Worm (Caenorhabditis elegans) whole organism, L1 larva: ENCODE results near the gene T08E11.1.

Experiments used
- C04F5.9 ChIP-seq: sonication (generic microtip); optimal IDR thresholded peaks from 2 replicates; lab custom pipeline; 2016; ENCODE audit warnings: missing genetic modification characterization, missing compliant biosample characterization
- F16B12.6 ChIP-seq: fragments of 150-350 bp; optimal IDR thresholded peaks from 2 replicates; lab custom pipeline; 2014; ENCODE audit warnings: missing biosample characterization, missing genetic modification characterization
- ama-1 ChIP-seq: fragments of 150-350 bp; optimal IDR thresholded peaks from 2 replicates; lab custom pipeline; 2014
- ceh-82 ChIP-seq, 3 experiments: fragments of 150-350 bp in 1 of 3; sonication (generic microtip) in 2 of 3; optimal IDR thresholded peaks; 2 replicates each; lab custom pipeline; 2014 to 2017; ENCODE audit warnings: missing biosample characterization in 3 of 3, missing genetic modification characterization in 3 of 3
- ceh-88 ChIP-seq: fragments of 200-800 bp; sonication (Bioruptor generic); IDR thresholded peaks from 2 replicates; pipeline ENCODE4 v1.3.6; 2022; ENCODE audit warnings: missing genetic modification characterization, missing compliant biosample characterization
- ceh-90 ChIP-seq: sonication (generic microtip); optimal IDR thresholded peaks from 2 replicates; lab custom pipeline; 2016; ENCODE audit warnings: missing genetic modification characterization, missing compliant biosample characterization
- dpl-1 ChIP-seq, 3 experiments: fragments of 150-350 bp in 2 of 3; sonication (generic microtip) in 1 of 3; optimal IDR thresholded peaks; 2 replicates each; lab custom pipeline; 2014 to 2017; ENCODE audit warnings: missing biosample characterization in 3 of 3, missing genetic modification characterization in 3 of 3, missing genetic modification reagents in 3 of 3
- dsc-1 ChIP-seq: sonication (generic microtip); optimal IDR thresholded peaks from 2 replicates; lab custom pipeline; 2016; ENCODE audit warnings: mild to moderate bottlenecking, missing genetic modification characterization, missing compliant biosample characterization
- efl-1 ChIP-seq, 4 experiments: fragments of 150-350 bp; optimal IDR thresholded peaks in 3 of 4; peaks in 1 of 4; 1 replicate in 1 of 4; 2 replicates in 3 of 4; lab custom pipeline; 2014; ENCODE audit warnings: missing biosample characterization in 2 of 4, missing genetic modification characterization in 2 of 4, missing genetic modification reagents in 2 of 4
- egl-27 ChIP-seq, 2 experiments: fragments of 150-350 bp in 1 of 2; sonication (generic microtip); optimal IDR thresholded peaks; 3 replicates each; lab custom pipeline; 2017 to 2018; ENCODE audit warnings: missing biosample characterization in 2 of 2, missing genetic modification characterization in 2 of 2, missing genetic modification reagents in 2 of 2
- elt-2 ChIP-seq: sonication (generic microtip); optimal IDR thresholded peaks from 2 replicates; lab custom pipeline; 2016; ENCODE audit warnings: missing genetic modification characterization, mild to moderate bottlenecking, inconsistent platforms, missing compliant biosample characterization, missing genetic modification reagents
- ets-5 ChIP-seq: fragments of 200-800 bp; sonication (Bioruptor generic); IDR thresholded peaks from 2 replicates; pipeline ENCODE4 v1.3.6; 2022; ENCODE audit warnings: missing genetic modification characterization, missing compliant biosample characterization
- fkh-8 ChIP-seq: sonication (generic microtip); optimal IDR thresholded peaks from 2 replicates; lab custom pipeline; 2016; ENCODE audit warnings: mild to moderate bottlenecking, missing genetic modification characterization, missing compliant biosample characterization
- fos-1 ChIP-seq: fragments of 150-350 bp; optimal IDR thresholded peaks from 2 replicates; lab custom pipeline; 2014; ENCODE audit warnings: missing biosample characterization, missing genetic modification characterization
- grh-1 ChIP-seq: fragments of 200-800 bp; sonication (Bioruptor generic); IDR thresholded peaks from 2 replicates; pipeline ENCODE4 v1.3.6; 2022; ENCODE audit warnings: missing genetic modification reagents, missing genetic modification characterization, missing compliant biosample characterization
- hlh-4 ChIP-seq: sonication (generic microtip); optimal IDR thresholded peaks from 2 replicates; lab custom pipeline; 2016; ENCODE audit warnings: mild to moderate bottlenecking, missing genetic modification characterization, missing compliant biosample characterization
- hpl-2 ChIP-seq: fragments of 150-350 bp; optimal IDR thresholded peaks from 2 replicates; lab custom pipeline; 2014; ENCODE audit warnings: missing biosample characterization, missing genetic modification reagents, missing genetic modification characterization
- irx-1 ChIP-seq: sonication (generic microtip); optimal IDR thresholded peaks from 2 replicates; lab custom pipeline; 2016; ENCODE audit warnings: missing genetic modification characterization, missing compliant biosample characterization
- isw-1 ChIP-seq: fragments of 200-800 bp; sonication (Bioruptor generic); IDR thresholded peaks from 2 replicates; pipeline ENCODE4 v1.3.6; 2022; ENCODE audit warnings: missing genetic modification characterization, missing compliant biosample characterization
- lin-14 ChIP-seq: fragments of 200-800 bp; sonication (Bioruptor generic); optimal IDR thresholded peaks from 2 replicates; lab custom pipeline; 2018; ENCODE audit warnings: mild to moderate bottlenecking, missing genetic modification characterization, moderate library complexity, missing compliant biosample characterization
- lin-15B ChIP-seq: fragments of 150-350 bp; sonication (generic microtip); optimal IDR thresholded peaks from 3 replicates; lab custom pipeline; 2014; ENCODE audit warnings: missing biosample characterization, missing genetic modification characterization
- lin-35 ChIP-seq, 2 experiments: fragments of 150-350 bp; optimal IDR thresholded peaks; 2 replicates each; lab custom pipeline; 2014; ENCODE audit warnings: missing biosample characterization in 2 of 2, missing genetic modification characterization in 2 of 2, missing genetic modification reagents in 2 of 2
- lir-3 ChIP-seq: sonication (generic microtip); optimal IDR thresholded peaks from 2 replicates; lab custom pipeline; 2016; ENCODE audit warnings: mild to moderate bottlenecking, missing genetic modification characterization, moderate library complexity, missing compliant biosample characterization; ENCODE audit not compliant: poor library complexity
- lsy-2 ChIP-seq, 2 experiments: fragments of 150-350 bp; optimal IDR thresholded peaks; 2 replicates each; lab custom pipeline; 2014; ENCODE audit warnings: missing biosample characterization in 2 of 2, missing genetic modification characterization in 2 of 2
- mab-9 ChIP-seq: fragments of 200-800 bp; sonication (Bioruptor generic); IDR thresholded peaks from 2 replicates; pipeline ENCODE4 v1.3.6; 2022; ENCODE audit warnings: missing genetic modification reagents, missing genetic modification characterization, missing compliant biosample characterization
- mdl-1 ChIP-seq, 2 experiments: fragments of 150-350 bp; optimal IDR thresholded peaks; 2 replicates each; lab custom pipeline; 2014 to 2017; ENCODE audit warnings: missing biosample characterization in 2 of 2, missing genetic modification characterization in 2 of 2, inconsistent platforms in 1 of 2
- mef-2 ChIP-seq: fragments of 150-350 bp; optimal IDR thresholded peaks from 2 replicates; lab custom pipeline; 2014; ENCODE audit warnings: missing biosample characterization, missing genetic modification characterization
- mep-1 ChIP-seq: fragments of 150-350 bp; optimal IDR thresholded peaks from 2 replicates; lab custom pipeline; 2014; ENCODE audit warnings: missing biosample characterization, missing genetic modification characterization
- nhr-19 ChIP-seq: fragments of 200-800 bp; sonication (Bioruptor generic); conservative IDR thresholded peaks from 2 replicates; pipeline ENCODE4 v1.3.6; 2022; ENCODE audit warnings: missing genetic modification characterization, missing compliant biosample characterization
- nhr-20 ChIP-seq: sonication (generic microtip); optimal IDR thresholded peaks from 2 replicates; lab custom pipeline; 2016; ENCODE audit warnings: mild to moderate bottlenecking, missing genetic modification characterization, missing compliant biosample characterization
- nhr-76 ChIP-seq: sonication (generic microtip); optimal IDR thresholded peaks from 2 replicates; lab custom pipeline; 2017; ENCODE audit warnings: missing biosample characterization, missing genetic modification characterization
- nhr-77 ChIP-seq: fragments of 150-350 bp; optimal IDR thresholded peaks from 2 replicates; lab custom pipeline; 2014; ENCODE audit warnings: missing biosample characterization, missing genetic modification characterization
- nhr-84 ChIP-seq: sonication (generic microtip); optimal IDR thresholded peaks from 2 replicates; lab custom pipeline; 2017; ENCODE audit warnings: missing biosample characterization, missing genetic modification characterization
- nhr-85 ChIP-seq: sonication (generic microtip); peaks from one replicate; lab custom pipeline; 2016; ENCODE audit warnings: missing genetic modification characterization, inconsistent platforms, missing compliant biosample characterization
- pax-3 ChIP-seq: fragments of 200-800 bp; sonication (Bioruptor generic); optimal IDR thresholded peaks from 2 replicates; lab custom pipeline; 2018; ENCODE audit warnings: mild to moderate bottlenecking, missing genetic modification characterization, moderate library complexity, missing compliant biosample characterization
- pqm-1 ChIP-seq: sonication (generic microtip); optimal IDR thresholded peaks from 3 replicates; lab custom pipeline; 2017; ENCODE audit warnings: missing biosample characterization, missing genetic modification characterization
- snpc-4 ChIP-seq: fragments of 150-350 bp; optimal IDR thresholded peaks from 2 replicates; lab custom pipeline; 2014; ENCODE audit warnings: missing biosample characterization, missing genetic modification characterization
- tlp-1 ChIP-seq: fragments of 150-350 bp; optimal IDR thresholded peaks from 2 replicates; lab custom pipeline; 2014; ENCODE audit warnings: missing biosample characterization, missing genetic modification characterization
- unc-130 ChIP-seq: fragments of 150-350 bp; optimal IDR thresholded peaks from 2 replicates; lab custom pipeline; 2017; ENCODE audit warnings: missing biosample characterization, missing genetic modification characterization, inconsistent platforms
- unc-30 ChIP-seq: sonication (generic microtip); optimal IDR thresholded peaks from 2 replicates; lab custom pipeline; 2017; ENCODE audit warnings: missing biosample characterization, missing genetic modification characterization
- unc-86 ChIP-seq: sonication (generic microtip); optimal IDR thresholded peaks from 2 replicates; lab custom pipeline; 2016; ENCODE audit warnings: missing genetic modification characterization, missing compliant biosample characterization
- unc-98 ChIP-seq: fragments of 200-800 bp; sonication (Bioruptor generic); IDR thresholded peaks from 2 replicates; pipeline ENCODE4 v1.3.6; 2022; ENCODE audit warnings: missing genetic modification characterization, missing compliant biosample characterization
- vab-15 ChIP-seq: sonication (generic microtip); optimal IDR thresholded peaks from 2 replicates; lab custom pipeline; 2017; ENCODE audit warnings: missing genotype, mild to moderate bottlenecking, missing genetic modification characterization, missing compliant biosample characterization
- zag-1 ChIP-seq: fragments of 150-350 bp; optimal IDR thresholded peaks from 2 replicates; lab custom pipeline; 2014; ENCODE audit warnings: missing biosample characterization, missing genetic modification characterization
- ztf-4 ChIP-seq: fragments of 150-350 bp; optimal IDR thresholded peaks from 2 replicates; lab custom pipeline; 2014; ENCODE audit warnings: missing biosample characterization, missing genetic modification characterization

T08E11.1 gene

ce11 chrII:1808217-1808616 is 28.1 kb upstream of the T08E11.1 start, which contains the start of gene C08F1.8:
Gene C08F1.8, minus strand, starts transcription at chrII:1808317.
- no peak for TF ChIP-seq grh-1 (GFP tag; lab: Robert Waterston, UW)
- TF ChIP-seq hpl-2, result no peak
- TF ChIP-seq hlh-4 (tag; lab: Kevin White, UChicago), result no peak
- no peak for TF ChIP-seq snpc-4 (tag; lab: Kevin White, UChicago)
- no peak for TF ChIP-seq mab-9 (GFP tag; lab: Robert Waterston, UW)
- no peak for TF ChIP-seq zag-1
- no peak for TF ChIP-seq ama-1 (lab: Kevin White, UChicago)
- TF ChIP-seq mef-2 (tag; lab: Kevin White, UChicago), result no peak
- TF ChIP-seq dsc-1 (tag; lab: Kevin White, UChicago), result peak; percentile 4
- TF ChIP-seq C04F5.9 (tag; lab: Kevin White, UChicago), result no peak
- no peak for TF ChIP-seq fos-1
- TF ChIP-seq egl-27 (tag; optimal IDR thresholded peaks at IDR 0.05; lab: Kevin White, UChicago), result no peak
- no peak for TF ChIP-seq pax-3
- TF ChIP-seq unc-130 (tag; lab: Kevin White, UChicago), result no peak
- no peak for TF ChIP-seq ceh-90 (tag; lab: Kevin White, UChicago)
- TF ChIP-seq F16B12.6 (tag; lab: Kevin White, UChicago), result peak; percentile 31
- no peak for TF ChIP-seq isw-1 (GFP tag; lab: Robert Waterston, UW)
- TF ChIP-seq nhr-19 (GFP tag; lab: Robert Waterston, UW), result no peak
- peak in 1 of 2 experiments; percentile 8 for TF ChIP-seq lin-35 (GFP tag; optimal IDR thresholded peaks at IDR 0.05; lab: Kevin White, UChicago)
- TF ChIP-seq efl-1 (optimal IDR thresholded peaks at IDR 0.05; lab: Kevin White, UChicago), result peak; percentile 4 to 38
- peak in 1 of 2 experiments; percentile 29 for TF ChIP-seq efl-1 (GFP tag; optimal IDR thresholded peaks at IDR 0.05 in 1 of 2; lab: Kevin White, UChicago)
- TF ChIP-seq ceh-88 (GFP tag; lab: Robert Waterston, UW), result no peak
- no peak for TF ChIP-seq lir-3 (tag; lab: Kevin White, UChicago)
- TF ChIP-seq unc-98 (GFP tag; lab: Robert Waterston, UW), result no peak
- peak; percentile 52 for TF ChIP-seq unc-86 (tag; lab: Kevin White, UChicago)
- TF ChIP-seq lsy-2 (tag; optimal IDR thresholded peaks at IDR 0.05; lab: Kevin White, UChicago), result no peak
- peak; percentile 24 for TF ChIP-seq fkh-8 (tag; lab: Kevin White, UChicago)
- TF ChIP-seq lin-14 (GFP tag; lab: Kevin White, UChicago), result peak; percentile 29
- no peak for TF ChIP-seq nhr-20 (tag; lab: Kevin White, UChicago)
- no peak for TF ChIP-seq nhr-77 (tag; lab: Kevin White, UChicago)
- TF ChIP-seq dpl-1 (GFP tag; optimal IDR thresholded peaks at IDR 0.05; lab: Kevin White, UChicago), result peak in 1 of 3 experiments; percentile 37
- no peak for TF ChIP-seq vab-15 (tag; lab: Kevin White, UChicago)

ce11 chrII:1816053-1816452 is 20.3 kb upstream of the T08E11.1 start:
- TF ChIP-seq efl-1 (optimal IDR thresholded peaks at IDR 0.05; lab: Kevin White, UChicago) (no peak), efl-1 (GFP tag; optimal IDR thresholded peaks at IDR 0.05 in 1 of 2; lab: Kevin White, UChicago) (peak in 1 of 2 experiments; percentile 86), hlh-4 (tag; lab: Kevin White, UChicago) (no peak)

ce11 chrII:1818300-1818699 is 18.0 kb upstream of the T08E11.1 start, which contains the start of gene fbxb-10:
Gene fbxb-10, minus strand, starts transcription at chrII:1818400.
- TF ChIP-seq pqm-1 (tag; lab: Kevin White, UChicago) (no peak), ets-5 (GFP tag; lab: Robert Waterston, UW) (no peak), tlp-1 (tag; lab: Kevin White, UChicago) (no peak), nhr-76 (no peak)

ce11 chrII:1819944-1820570 is 16.2 kb upstream of the T08E11.1 start, which contains the start of gene fbxc-19:
Gene fbxc-19, plus strand, starts transcription at chrII:1820479.
- TF ChIP-seq fos-1 (peak; percentile 35), ceh-82 (tag; optimal IDR thresholded peaks at IDR 0.05; lab: Kevin White, UChicago) (peak; percentile 7 to 59 (median 30)), dsc-1 (tag; lab: Kevin White, UChicago) (no peak), ceh-88 (GFP tag; lab: Robert Waterston, UW) (no peak), nhr-84 (tag; lab: Kevin White, UChicago) (no peak), lin-15B (tag; lab: Kevin White, UChicago) (peak; percentile 4), elt-2 (tag; lab: Kevin White, UChicago) (peak; percentile 100), hlh-4 (tag; lab: Kevin White, UChicago) (no peak), unc-98 (GFP tag; lab: Robert Waterston, UW) (no peak), mab-9 (GFP tag; lab: Robert Waterston, UW) (no peak), nhr-85 (tag; lab: Kevin White, UChicago) (peak; percentile 83), unc-30 (tag; lab: Kevin White, UChicago) (no peak), mdl-1 (tag; optimal IDR thresholded peaks at IDR 0.05; lab: Kevin White, UChicago) (peak in 1 of 2 experiments; percentile 53), lsy-2 (tag; optimal IDR thresholded peaks at IDR 0.05; lab: Kevin White, UChicago) (peak; percentile 67 to 79), efl-1 (optimal IDR thresholded peaks at IDR 0.05; lab: Kevin White, UChicago) (peak; percentile 77 to 78), efl-1 (GFP tag; optimal IDR thresholded peaks at IDR 0.05 in 1 of 2; lab: Kevin White, UChicago) (peak; percentile 63 to 94), irx-1 (no peak), mep-1 (tag; lab: Kevin White, UChicago) (peak; percentile 58), ztf-4 (tag; lab: Kevin White, UChicago) (no peak), nhr-77 (tag; lab: Kevin White, UChicago) (peak; percentile 38)
